Worm (Caenorhabditis elegans) whole organism, L2 larva: ENCODE data around the gene sup-9.

ENCODE experiments used
- C34F6.9 ChIP-seq: fragments of 150-350 bp; optimal IDR thresholded peaks from 2 replicates; lab custom pipeline; 2014; ENCODE audit warnings: missing biosample characterization, missing genetic modification characterization
- F13H6.1 ChIP-seq: sonication (generic microtip); optimal IDR thresholded peaks from 2 replicates; lab custom pipeline; 2016; ENCODE audit warnings: missing genetic modification characterization, missing compliant biosample characterization
- Y55F3AM.14 ChIP-seq: fragments of 200-800 bp; sonication (Bioruptor generic); optimal IDR thresholded peaks from 2 replicates; lab custom pipeline; 2018; ENCODE audit warnings: mild to moderate bottlenecking, missing genetic modification characterization, missing compliant biosample characterization
- ZK546.5 ChIP-seq: sonication (generic microtip); optimal IDR thresholded peaks from 2 replicates; lab custom pipeline; 2017; ENCODE audit warnings: missing biosample characterization, missing genetic modification characterization
- alr-1 ChIP-seq: fragments of 150-350 bp; optimal IDR thresholded peaks from 2 replicates; lab custom pipeline; 2014; ENCODE audit warnings: missing biosample characterization, missing genetic modification characterization
- aly-2 ChIP-seq: fragments of 150-350 bp; optimal IDR thresholded peaks from 2 replicates; lab custom pipeline; 2014; ENCODE audit warnings: missing biosample characterization, missing genetic modification characterization
- ama-1 ChIP-seq: fragments of 150-350 bp; optimal IDR thresholded peaks from 2 replicates; lab custom pipeline; 2018; ENCODE audit warnings: inconsistent platforms
- blmp-1 ChIP-seq: sonication (generic microtip); optimal IDR thresholded peaks from 2 replicates; lab custom pipeline; 2017; ENCODE audit warnings: missing genetic modification characterization, mild to moderate bottlenecking, missing compliant biosample characterization, antibody characterized with exemption, moderate library complexity; ENCODE audit not compliant: insufficient read depth
- crh-2 ChIP-seq: sonication (generic microtip); optimal IDR thresholded peaks from 2 replicates; lab custom pipeline; 2017; ENCODE audit warnings: missing biosample characterization, missing genetic modification characterization
- dmd-4 ChIP-seq: sonication (generic microtip); optimal IDR thresholded peaks from 2 replicates; lab custom pipeline; 2017; ENCODE audit warnings: missing biosample characterization, missing genetic modification characterization
- egl-27 ChIP-seq: sonication (generic microtip); optimal IDR thresholded peaks from 3 replicates; lab custom pipeline; 2017; ENCODE audit warnings: missing biosample characterization, missing genetic modification reagents, missing genetic modification characterization
- elt-1 ChIP-seq: fragments of 150-350 bp; optimal IDR thresholded peaks from 2 replicates; lab custom pipeline; 2014; ENCODE audit warnings: missing biosample characterization, missing genetic modification characterization
- fos-1 ChIP-seq: fragments of 150-350 bp; optimal IDR thresholded peaks from 2 replicates; lab custom pipeline; 2014; ENCODE audit warnings: missing biosample characterization, missing genetic modification characterization
- gmeb-1 ChIP-seq: fragments of 150-350 bp; optimal IDR thresholded peaks from 2 replicates; lab custom pipeline; 2014; ENCODE audit warnings: missing biosample characterization, missing genetic modification characterization
- lin-11 ChIP-seq: fragments of 150-350 bp; sonication (generic microtip); optimal IDR thresholded peaks from 2 replicates; lab custom pipeline; 2014; ENCODE audit warnings: missing biosample characterization, missing genetic modification characterization, inconsistent platforms, mixed read lengths
- lin-13 ChIP-seq: fragments of 150-350 bp; optimal IDR thresholded peaks from 2 replicates; lab custom pipeline; 2014; ENCODE audit warnings: missing biosample characterization, missing genetic modification reagents, missing genetic modification characterization
- lin-39 ChIP-seq: fragments of 150-350 bp; optimal IDR thresholded peaks from 2 replicates; lab custom pipeline; 2014; ENCODE audit warnings: missing biosample characterization, missing genetic modification reagents, missing genetic modification characterization
- lsy-2 ChIP-seq, 2 experiments: fragments of 150-350 bp in 1 of 2; sonication (generic microtip) in 1 of 2; optimal IDR thresholded peaks; 2 replicates each; lab custom pipeline; 2014 to 2017; ENCODE audit warnings: missing biosample characterization in 2 of 2, missing genetic modification characterization in 2 of 2
- mbf-1 ChIP-seq: sonication (generic microtip); optimal IDR thresholded peaks from 2 replicates; lab custom pipeline; 2017; ENCODE audit warnings: missing biosample characterization, missing genetic modification characterization
- mdl-1 ChIP-seq, 2 experiments: fragments of 150-350 bp in 1 of 2; sonication (generic microtip) in 1 of 2; optimal IDR thresholded peaks; 2 replicates each; lab custom pipeline; 2017; ENCODE audit warnings: missing biosample characterization in 2 of 2, missing genetic modification characterization in 2 of 2
- nhr-10 ChIP-seq: sonication (generic microtip); optimal IDR thresholded peaks from 2 replicates; lab custom pipeline; 2017; ENCODE audit warnings: missing biosample characterization, missing genetic modification characterization
- nhr-11 ChIP-seq: fragments of 150-350 bp; optimal IDR thresholded peaks from 2 replicates; lab custom pipeline; 2014; ENCODE audit warnings: missing biosample characterization, missing genetic modification characterization
- nhr-129 ChIP-seq: fragments of 150-350 bp; optimal IDR thresholded peaks from 2 replicates; lab custom pipeline; 2014; ENCODE audit warnings: missing biosample characterization, missing genetic modification characterization
- nhr-21 ChIP-seq: fragments of 150-350 bp; optimal IDR thresholded peaks from 2 replicates; lab custom pipeline; 2014; ENCODE audit warnings: missing biosample characterization, missing genetic modification characterization
- nhr-23 ChIP-seq: fragments of 150-350 bp; optimal IDR thresholded peaks from 2 replicates; lab custom pipeline; 2014; ENCODE audit warnings: missing biosample characterization, missing genetic modification reagents, missing genetic modification characterization
- nhr-25 ChIP-seq: fragments of 150-350 bp; sonication (generic microtip); optimal IDR thresholded peaks from 3 replicates; lab custom pipeline; 2014; ENCODE audit warnings: missing biosample characterization, missing genetic modification characterization
- nhr-6 ChIP-seq: fragments of 150-350 bp; optimal IDR thresholded peaks from 2 replicates; lab custom pipeline; 2014; ENCODE audit warnings: missing biosample characterization, missing genetic modification characterization
- sem-4 ChIP-seq: fragments of 150-350 bp; optimal IDR thresholded peaks from 2 replicates; lab custom pipeline; 2014; ENCODE audit warnings: missing biosample characterization, missing genetic modification reagents, missing genetic modification characterization
- skn-1 ChIP-seq: sonication (generic microtip); optimal IDR thresholded peaks from 2 replicates; lab custom pipeline; 2017; ENCODE audit warnings: missing biosample characterization, missing genetic modification characterization
- sma-9 ChIP-seq, 2 experiments: fragments of 150-350 bp in 1 of 2; sonication (generic microtip) in 1 of 2; optimal IDR thresholded peaks; 2 replicates each; lab custom pipeline; 2014 to 2016; ENCODE audit warnings: missing genetic modification characterization in 2 of 2, mild to moderate bottlenecking in 1 of 2, missing biosample characterization in 1 of 2, missing compliant biosample characterization in 1 of 2, missing genetic modification reagents in 1 of 2, moderate library complexity in 1 of 2
- snpc-4 ChIP-seq: fragments of 150-350 bp; optimal IDR thresholded peaks from 2 replicates; lab custom pipeline; 2014; ENCODE audit warnings: missing biosample characterization, missing genetic modification characterization
- unc-55 ChIP-seq: fragments of 150-350 bp; sonication (generic microtip); optimal IDR thresholded peaks from 3 replicates; lab custom pipeline; 2014; ENCODE audit warnings: missing biosample characterization, missing genetic modification reagents, missing genetic modification characterization
- unc-62 ChIP-seq: fragments of 150-350 bp; optimal IDR thresholded peaks from 2 replicates; lab custom pipeline; 2014; ENCODE audit warnings: missing biosample characterization, missing genetic modification reagents, missing genetic modification characterization
- zag-1 ChIP-seq: fragments of 150-350 bp; optimal IDR thresholded peaks from 2 replicates; lab custom pipeline; 2014; ENCODE audit warnings: missing biosample characterization, missing genetic modification characterization
- ztf-11 ChIP-seq: sonication (generic microtip); optimal IDR thresholded peaks from 2 replicates; lab custom pipeline; 2017; ENCODE audit warnings: missing biosample characterization, missing genetic modification characterization
- ztf-4 ChIP-seq: fragments of 150-350 bp; optimal IDR thresholded peaks from 2 replicates; lab custom pipeline; 2014; ENCODE audit warnings: missing biosample characterization, missing genetic modification characterization

sup-9 gene

DNA sequence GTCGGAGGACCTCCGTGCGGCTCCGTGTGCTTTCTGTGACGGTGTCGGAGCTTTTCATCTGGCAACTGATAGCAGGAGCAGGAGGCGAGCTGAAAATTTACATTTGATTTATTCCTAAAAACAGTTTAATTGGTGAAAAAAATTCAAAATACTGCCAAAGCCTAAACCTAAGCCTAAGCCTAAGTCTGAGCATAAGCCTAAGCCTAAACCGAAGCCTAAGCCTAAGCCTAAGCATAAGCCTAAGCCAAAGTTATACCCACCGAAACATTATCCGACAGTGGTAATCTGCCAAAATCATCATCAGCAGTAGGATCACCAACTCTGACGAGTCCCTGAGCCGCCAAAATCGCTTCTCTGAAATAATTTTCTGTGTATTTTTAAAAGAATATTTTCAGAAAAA, 2.0 kb downstream of the sup-9 start:
- no peak for TF ChIP-seq alr-1 (tag; lab: Kevin White, UChicago)
- TF ChIP-seq gmeb-1 (tag; lab: Kevin White, UChicago) = no peak
- no peak for TF ChIP-seq C34F6.9 (tag; lab: Kevin White, UChicago)
- no peak for TF ChIP-seq ztf-11 (tag; lab: Kevin White, UChicago)
- TF ChIP-seq mdl-1 (tag; optimal IDR thresholded peaks at IDR 0.05; lab: Kevin White, UChicago) = no peak
- no peak for TF ChIP-seq dmd-4 (tag; lab: Kevin White, UChicago)
- TF ChIP-seq blmp-1 (tag; lab: Kevin White, UChicago) = no peak

- TF ChIP-seq lin-39 (tag; lab: Kevin White, UChicago) (no peak), ztf-11 (tag; lab: Kevin White, UChicago) (no peak)
Observed at ce11 chrII:2684208-2684607, 2.6 kb downstream of the sup-9 start, which contains the start of gene ceh-87. Gene ceh-87 (minus strand): TSS chrII:2684308.

ce11 chrII:2681118-2681517, 5.7 kb downstream of the sup-9 start, which contains the start of gene F34D6.1:
Gene F34D6.1 (minus strand): TSS chrII:2681218.
- TF ChIP-seq egl-27 (tag; lab: Kevin White, UChicago) (no peak), blmp-1 (tag; lab: Kevin White, UChicago) (no peak), elt-1 (no peak), sma-9 (GFP tag; optimal IDR thresholded peaks at IDR 0.05; lab: Kevin White, UChicago) (no peak), sma-9 (tag; optimal IDR thresholded peaks at IDR 0.05; lab: Kevin White, UChicago) (no peak), snpc-4 (tag; lab: Kevin White, UChicago) (no peak), dmd-4 (tag; lab: Kevin White, UChicago) (no peak), F13H6.1 (tag; lab: Kevin White, UChicago) (no peak), lin-11 (tag; lab: Kevin White, UChicago) (no peak), zag-1 (tag; lab: Kevin White, UChicago) (no peak)

ce11 chrII:2677534-2678168, 9.2 kb downstream of the sup-9 start, which contains the start of gene F22E5.17:
Gene F22E5.17 (plus strand): TSS chrII:2678041.
- TF ChIP-seq nhr-11 (tag; lab: Kevin White, UChicago) (no peak), sem-4 (tag; lab: Kevin White, UChicago) (no peak), lsy-2 (tag; optimal IDR thresholded peaks at IDR 0.05; lab: Kevin White, UChicago) (no peak), unc-55 (GFP tag; lab: Kevin White, UChicago) (no peak), elt-1 (no peak), lin-13 (no peak), mdl-1 (tag; optimal IDR thresholded peaks at IDR 0.05; lab: Kevin White, UChicago) (no peak), ztf-4 (tag; lab: Kevin White, UChicago) (no peak), mbf-1 (tag; lab: Kevin White, UChicago) (no peak), zag-1 (tag; lab: Kevin White, UChicago) (no peak), skn-1 (tag; lab: Kevin White, UChicago) (no peak), nhr-21 (tag; lab: Kevin White, UChicago) (no peak), nhr-10 (tag; lab: Kevin White, UChicago) (no peak), unc-62 (no peak), crh-2 (tag; lab: Kevin White, UChicago) (no peak), ztf-11 (tag; lab: Kevin White, UChicago) (no peak), ama-1 (no peak), nhr-6 (tag; lab: Kevin White, UChicago) (no peak), ZK546.5 (tag; lab: Kevin White, UChicago) (no peak), lin-39 (tag; lab: Kevin White, UChicago) (no peak), nhr-23 (no peak), nhr-129 (tag; lab: Kevin White, UChicago) (no peak), dmd-4 (tag; lab: Kevin White, UChicago) (no peak), sma-9 (GFP tag; optimal IDR thresholded peaks at IDR 0.05; lab: Kevin White, UChicago) (peak; percentile 77), sma-9 (tag; optimal IDR thresholded peaks at IDR 0.05; lab: Kevin White, UChicago) (no peak), egl-27 (tag; lab: Kevin White, UChicago) (no peak), snpc-4 (tag; lab: Kevin White, UChicago) (no peak), aly-2 (tag; lab: Kevin White, UChicago) (no peak), Y55F3AM.14 (GFP tag; lab: Kevin White, UChicago) (no peak), lin-11 (tag; lab: Kevin White, UChicago) (no peak), gmeb-1 (tag; lab: Kevin White, UChicago) (peak; percentile 19), nhr-25 (tag; lab: Kevin White, UChicago) (no peak), F13H6.1 (tag; lab: Kevin White, UChicago) (peak; percentile 1), fos-1 (peak; percentile 88), C34F6.9 (tag; lab: Kevin White, UChicago) (no peak)
